Worm (Caenorhabditis elegans): Measurements from ENCODE around the gene C50B6.1.

The C50B6.1 gene

DNA sequence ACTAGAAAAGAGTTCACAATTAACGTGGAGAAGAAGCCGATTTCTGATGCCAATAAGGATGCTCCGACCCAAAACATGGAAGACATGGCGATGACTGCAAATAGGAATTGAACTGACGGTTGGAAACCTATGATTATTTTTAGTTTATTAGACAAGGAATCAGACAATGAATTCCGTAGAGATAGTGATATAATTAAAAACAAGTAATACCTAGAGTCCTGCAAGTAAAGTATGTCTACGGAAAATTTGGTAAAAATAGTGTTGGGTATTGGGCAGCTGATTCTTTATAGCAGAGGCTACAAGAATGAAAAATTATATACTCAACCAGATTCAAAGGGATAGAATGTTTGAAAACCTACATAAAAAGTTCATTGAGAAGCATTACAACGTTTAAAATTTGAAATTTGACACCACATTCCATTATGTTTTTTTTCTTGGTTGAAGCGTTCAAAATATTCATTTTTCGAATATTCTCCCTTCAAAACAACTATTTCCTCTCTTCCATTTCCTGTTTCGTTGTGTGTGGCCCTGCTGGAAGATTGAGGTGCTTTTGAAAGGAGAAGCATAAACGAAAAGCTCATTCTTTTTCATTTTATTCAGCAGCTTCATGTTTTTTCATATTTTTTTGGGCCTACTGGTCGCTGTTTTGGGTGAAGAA lies 31.0 kb downstream of the C50B6.1 start, which contains the start of the genes str-4 and lgc-48:
Gene str-4 (minus strand): TSS at position 101 of the 658 bp plus-strand sequence.
Gene lgc-48 (plus strand): TSS at position 608 of the 658 bp plus-strand sequence.
- TF ChIP-seq dmd-4 (tag; optimal IDR thresholded peaks at IDR 0.05) (no peak), nhr-12 (tag; optimal IDR thresholded peaks at IDR 0.05) (no peak), lin-11 (tag; optimal IDR thresholded peaks at IDR 0.05) (no peak), ceh-16 (tag; optimal IDR thresholded peaks at IDR 0.05) (no peak), unc-55 (GFP tag; optimal IDR thresholded peaks at IDR 0.05) (no peak), gmeb-1 (tag; optimal IDR thresholded peaks at IDR 0.05) (no peak), ceh-82 (tag; optimal IDR thresholded peaks at IDR 0.05) (no peak), ama-1 (optimal IDR thresholded peaks at IDR 0.05) (no peak), ztf-1 (GFP tag; conservative IDR thresholded peaks at IDR 0.05) (no peak)

DNA sequence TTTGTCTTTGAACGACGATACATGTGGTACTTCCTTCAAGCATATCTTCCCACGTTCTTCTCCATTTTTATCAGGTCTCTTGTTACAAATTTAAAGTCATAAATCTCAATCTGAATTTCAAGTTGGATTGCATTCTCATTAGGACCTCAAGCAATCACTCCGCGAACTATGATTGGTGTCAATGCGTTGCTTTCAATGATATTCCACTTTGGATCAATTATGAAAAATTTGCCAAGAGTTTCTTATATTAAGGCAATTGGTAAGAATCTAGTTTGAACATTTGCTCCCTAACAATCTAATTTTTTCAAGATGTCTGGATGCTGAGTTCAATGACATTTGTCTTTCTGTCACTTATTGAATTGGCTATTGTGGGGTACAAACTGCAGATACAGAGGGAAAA lies 33.5 kb downstream of the C50B6.1 start:
- no peak for TF ChIP-seq nhr-237 (tag; optimal IDR thresholded peaks at IDR 0.05)
- TF ChIP-seq ztf-11 (tag; optimal IDR thresholded peaks at IDR 0.05): no peak

DNA sequence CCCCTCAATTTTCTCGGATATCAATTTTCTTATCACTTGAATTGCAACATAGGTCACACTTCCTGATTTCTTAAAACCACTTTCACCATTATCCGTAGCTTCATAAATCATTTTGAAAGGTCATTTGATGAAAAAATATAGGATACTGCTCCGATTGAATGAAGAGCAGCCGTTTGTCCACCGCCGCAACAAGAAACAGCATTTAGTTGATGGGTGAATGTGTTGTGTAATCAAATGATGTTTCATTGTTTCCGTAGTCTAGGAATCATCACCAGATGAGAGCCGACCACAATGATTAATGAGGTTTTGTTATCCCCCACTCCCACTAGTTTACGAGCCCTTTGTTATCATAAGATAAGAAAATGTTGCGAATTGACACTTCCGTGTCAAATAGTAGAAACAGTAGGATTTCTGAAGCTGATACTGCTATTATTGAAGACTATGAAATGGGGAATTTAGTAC lies 37.2 kb downstream of the C50B6.1 start, which contains the start of gene twk-43:
Gene twk-43 (plus strand): TSS at position 412 of the 462 bp plus-strand sequence.
- TF ChIP-seq nhr-237 (tag; optimal IDR thresholded peaks at IDR 0.05): no peak
- TF ChIP-seq mab-5 (tag; optimal IDR thresholded peaks at IDR 0.05): peak; percentile 75
- no peak for TF ChIP-seq ama-1 (optimal IDR thresholded peaks at IDR 0.05)
- no peak for TF ChIP-seq nhr-12 (tag; optimal IDR thresholded peaks at IDR 0.05)
- TF ChIP-seq F13H6.1 (tag; optimal IDR thresholded peaks at IDR 0.05): peak; percentile 19
- TF ChIP-seq zag-1 (tag; optimal IDR thresholded peaks at IDR 0.05): no peak
- peak; percentile 54 for TF ChIP-seq sem-4 (tag; optimal IDR thresholded peaks at IDR 0.05)
- no peak for TF ChIP-seq nhr-25 (tag; optimal IDR thresholded peaks at IDR 0.05)
- TF ChIP-seq sma-9 (GFP tag; optimal IDR thresholded peaks at IDR 0.05): peak; percentile 13
- no peak for TF ChIP-seq sma-9 (tag; optimal IDR thresholded peaks at IDR 0.05)
- TF ChIP-seq nhr-23 (tag; optimal IDR thresholded peaks at IDR 0.05): no peak
- TF ChIP-seq ztf-1 (GFP tag; conservative IDR thresholded peaks at IDR 0.05): no peak

DNA sequence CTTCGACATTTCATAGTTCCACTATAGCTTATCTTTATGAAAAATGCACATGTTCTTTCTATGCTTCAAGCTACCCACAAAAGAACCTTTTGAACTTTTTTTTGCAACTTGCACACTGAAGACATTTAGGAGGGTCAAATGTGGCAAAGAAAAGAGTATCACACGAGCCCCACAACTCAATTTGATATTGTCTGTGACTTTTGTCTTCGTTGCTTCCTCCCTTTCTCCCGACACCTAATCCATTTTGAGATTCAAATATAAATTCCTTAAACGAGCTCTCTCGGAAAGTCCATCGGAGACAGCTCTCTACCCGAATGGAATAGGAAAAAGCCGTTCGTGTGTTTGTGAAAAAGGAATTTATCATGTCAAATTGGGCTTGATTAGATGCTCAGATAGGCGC lies 41.6 kb downstream of the C50B6.1 start:
- TF ChIP-seq ceh-16 (tag; optimal IDR thresholded peaks at IDR 0.05) (no peak), ceh-82 (tag; optimal IDR thresholded peaks at IDR 0.05) (no peak), Y55F3AM.14 (GFP tag; optimal IDR thresholded peaks at IDR 0.05) (no peak), crh-2 (tag; optimal IDR thresholded peaks at IDR 0.05) (no peak), ztf-11 (tag; optimal IDR thresholded peaks at IDR 0.05) (no peak), snpc-4 (tag; optimal IDR thresholded peaks at IDR 0.05) (no peak), unc-55 (GFP tag; optimal IDR thresholded peaks at IDR 0.05) (no peak), elt-1 (tag; optimal IDR thresholded peaks at IDR 0.05) (no peak), lsy-2 (tag; optimal IDR thresholded peaks at IDR 0.05) (no peak), unc-39 (tag; optimal IDR thresholded peaks at IDR 0.05) (no peak)

DNA sequence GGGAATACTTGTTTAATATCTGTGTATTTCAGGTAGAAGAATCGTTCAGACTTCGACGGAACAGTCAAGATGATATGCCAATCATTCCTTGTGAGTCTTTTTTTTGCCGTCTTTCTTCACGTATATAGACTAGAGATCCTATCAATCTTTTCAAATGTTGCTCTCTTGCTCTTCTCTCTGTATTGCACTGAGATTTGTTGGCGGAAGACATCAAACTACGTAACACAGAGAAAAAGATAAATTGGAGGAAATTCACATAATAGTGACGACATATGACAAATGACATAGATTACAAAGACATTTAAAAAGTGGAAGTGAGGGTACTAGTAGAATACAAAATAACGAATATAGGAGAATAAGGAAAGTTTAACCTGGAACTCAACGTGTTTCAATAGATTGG lies 43.1 kb downstream of the C50B6.1 start:
- TF ChIP-seq egl-27 (tag; optimal IDR thresholded peaks at IDR 0.05): peak; percentile 18
- peak; percentile 91 for TF ChIP-seq mab-5 (tag; optimal IDR thresholded peaks at IDR 0.05)
- TF ChIP-seq ztf-4 (tag; optimal IDR thresholded peaks at IDR 0.05): no peak
- TF ChIP-seq ceh-82 (tag; optimal IDR thresholded peaks at IDR 0.05): no peak
- peak; percentile 58 for TF ChIP-seq unc-62 (GFP tag; optimal IDR thresholded peaks at IDR 0.05)
- peak; percentile 66 for TF ChIP-seq unc-55 (GFP tag; optimal IDR thresholded peaks at IDR 0.05)
- peak; percentile 33 for TF ChIP-seq lin-39 (tag; optimal IDR thresholded peaks at IDR 0.05)
- no peak for TF ChIP-seq zag-1 (tag; optimal IDR thresholded peaks at IDR 0.05)
- peak in 1 of 2 experiments; percentile 22 for TF ChIP-seq lsy-2 (tag; optimal IDR thresholded peaks at IDR 0.05)
- TF ChIP-seq nhr-237 (tag; optimal IDR thresholded peaks at IDR 0.05): no peak
- no peak for TF ChIP-seq nhr-25 (tag; optimal IDR thresholded peaks at IDR 0.05)
- TF ChIP-seq aly-2 (tag; optimal IDR thresholded peaks at IDR 0.05): no peak
- TF ChIP-seq ztf-1 (GFP tag; conservative IDR thresholded peaks at IDR 0.05): no peak
- TF ChIP-seq sma-9 (GFP tag; optimal IDR thresholded peaks at IDR 0.05): peak; percentile 7
- TF ChIP-seq sma-9 (tag; optimal IDR thresholded peaks at IDR 0.05): no peak
- TF ChIP-seq peb-1 (tag; optimal IDR thresholded peaks at IDR 0.05): no peak
- no peak for TF ChIP-seq nhr-10 (tag; optimal IDR thresholded peaks at IDR 0.05)
- no peak for TF ChIP-seq Y55F3AM.14 (GFP tag; optimal IDR thresholded peaks at IDR 0.05)
- TF ChIP-seq lin-13 (GFP tag; optimal IDR thresholded peaks at IDR 0.05): no peak
- no peak for TF ChIP-seq gmeb-1 (tag; optimal IDR thresholded peaks at IDR 0.05)
- TF ChIP-seq alr-1 (tag; optimal IDR thresholded peaks at IDR 0.05): no peak
- TF ChIP-seq snpc-4 (tag; optimal IDR thresholded peaks at IDR 0.05): no peak
- no peak for TF ChIP-seq nhr-77 (tag; optimal IDR thresholded peaks at IDR 0.05)
- no peak for TF ChIP-seq crh-2 (tag; optimal IDR thresholded peaks at IDR 0.05)
- no peak for TF ChIP-seq elt-1 (tag; optimal IDR thresholded peaks at IDR 0.05)
- TF ChIP-seq sem-4 (tag; optimal IDR thresholded peaks at IDR 0.05): no peak
